Worm (Caenorhabditis elegans) whole organism, young adult: ENCODE measurements around the gene atgp-2.

ENCODE experiments used
- B0336.3 ChIP-seq: fragments of 200-800 bp; sonication (Bioruptor generic); IDR thresholded peaks from 2 replicates; pipeline ENCODE4 v1.3.6; 2022; ENCODE audit warnings: missing genetic modification characterization, missing compliant biosample characterization
- F37B4.10 ChIP-seq: fragments of 200-800 bp; sonication (Bioruptor generic); IDR thresholded peaks from 2 replicates; pipeline ENCODE4 v1.3.6; 2022; ENCODE audit warnings: missing genetic modification characterization, missing compliant biosample characterization
- F52B5.7 ChIP-seq: sonication (generic microtip); optimal IDR thresholded peaks from 2 replicates; lab custom pipeline; 2016; ENCODE audit warnings: mild to moderate bottlenecking, missing genetic modification characterization, missing compliant biosample characterization
- F57A8.1 ChIP-seq: fragments of 200-800 bp; sonication (Bioruptor generic); optimal IDR thresholded peaks from 2 replicates; lab custom pipeline; 2018; ENCODE audit warnings: mild to moderate bottlenecking, missing genetic modification characterization, moderate library complexity, missing compliant biosample characterization
- F57C9.4 ChIP-seq: sonication (generic microtip); optimal IDR thresholded peaks from 2 replicates; lab custom pipeline; 2017; ENCODE audit warnings: mild to moderate bottlenecking, missing genetic modification characterization, missing compliant biosample characterization
- K11D2.4 ChIP-seq: fragments of 200-800 bp; sonication (Bioruptor generic); IDR thresholded peaks from 2 replicates; pipeline ENCODE4 v1.3.6; 2022; ENCODE audit warnings: missing genetic modification reagents, missing genetic modification characterization, missing compliant biosample characterization
- Y56A3A.18 ChIP-seq: fragments of 200-800 bp; sonication (Bioruptor generic); IDR thresholded peaks from 2 replicates; pipeline ENCODE4 v1.3.6; 2022; ENCODE audit warnings: missing genetic modification reagents, missing genetic modification characterization, missing compliant biosample characterization
- Y67H2A.10 ChIP-seq: fragments of 200-800 bp; sonication (Bioruptor generic); conservative IDR thresholded peaks from 2 replicates; pipeline ENCODE4 v1.3.6; 2022; ENCODE audit warnings: missing genetic modification reagents, missing genetic modification characterization, missing compliant biosample characterization
- Y79H2A.3 ChIP-seq: fragments of 200-800 bp; sonication (Bioruptor generic); conservative IDR thresholded peaks from 2 replicates; pipeline ENCODE4 v1.3.6; 2022; ENCODE audit warnings: missing genetic modification reagents, missing genetic modification characterization, missing compliant biosample characterization
- akir-1 ChIP-seq: fragments of 200-800 bp; sonication (Bioruptor generic); optimal IDR thresholded peaks from 2 replicates; lab custom pipeline; 2018; ENCODE audit warnings: mild to moderate bottlenecking, missing genetic modification characterization, moderate library complexity, missing compliant biosample characterization
- aptf-2 ChIP-seq: fragments of 200-800 bp; sonication (Bioruptor generic); conservative IDR thresholded peaks from 2 replicates; pipeline ENCODE4 v1.3.6; 2022; ENCODE audit warnings: missing genetic modification reagents, missing genetic modification characterization, missing compliant biosample characterization
- aptf-3 ChIP-seq: fragments of 200-800 bp; sonication (Bioruptor generic); IDR thresholded peaks from 2 replicates; pipeline ENCODE4 v1.3.6; 2022; ENCODE audit warnings: missing genetic modification characterization, missing compliant biosample characterization
- ccch-3 ChIP-seq: fragments of 200-800 bp; sonication (Bioruptor generic); optimal IDR thresholded peaks from 2 replicates; lab custom pipeline; 2018; ENCODE audit warnings: mild to moderate bottlenecking, missing genetic modification characterization, missing compliant biosample characterization
- cebp-1 ChIP-seq, 2 experiments: fragments of 200-800 bp in 1 of 2; sonication (Bioruptor generic) in 1 of 2; sonication (generic microtip) in 1 of 2; IDR thresholded peaks in 1 of 2; optimal IDR thresholded peaks in 1 of 2; 2 replicates each; pipeline versions ENCODE4 v1.3.6 to Lab custom; 2017 to 2022; ENCODE audit warnings: missing compliant biosample characterization in 2 of 2, missing genetic modification characterization in 2 of 2, mild to moderate bottlenecking in 1 of 2, missing genetic modification reagents in 1 of 2, moderate library complexity in 1 of 2
- cebp-2 ChIP-seq: fragments of 200-800 bp; sonication (Bioruptor generic); IDR thresholded peaks from 2 replicates; pipeline ENCODE4 v1.3.6; 2022; ENCODE audit warnings: missing genetic modification characterization, missing compliant biosample characterization
- ceh-100 ChIP-seq: fragments of 200-800 bp; sonication (Bioruptor generic); IDR thresholded peaks from 2 replicates; pipeline ENCODE4 v1.3.6; 2022; ENCODE audit warnings: missing genetic modification reagents, missing genetic modification characterization, missing compliant biosample characterization
- ceh-27 ChIP-seq: fragments of 200-800 bp; sonication (Bioruptor generic); optimal IDR thresholded peaks from 2 replicates; lab custom pipeline; 2018; ENCODE audit warnings: mild to moderate bottlenecking, missing genetic modification characterization, moderate library complexity, missing compliant biosample characterization
- ceh-40 ChIP-seq: fragments of 200-800 bp; sonication (Bioruptor generic); IDR thresholded peaks from 2 replicates; pipeline ENCODE4 v1.3.6; 2022; ENCODE audit warnings: missing genetic modification characterization, missing compliant biosample characterization
- ceh-91 ChIP-seq: fragments of 200-800 bp; sonication (Bioruptor generic); IDR thresholded peaks from 2 replicates; pipeline ENCODE4 v1.3.6; 2022; ENCODE audit warnings: missing genetic modification reagents, missing genetic modification characterization, missing compliant biosample characterization
- die-1 ChIP-seq: sonication (generic microtip); optimal IDR thresholded peaks from 2 replicates; lab custom pipeline; 2016; ENCODE audit warnings: missing genotype, mild to moderate bottlenecking, missing genetic modification characterization, missing compliant biosample characterization
- dpl-1 ChIP-seq: fragments of 150-350 bp; optimal IDR thresholded peaks from 2 replicates; lab custom pipeline; 2014; ENCODE audit warnings: missing biosample characterization, missing genetic modification reagents, missing genetic modification characterization
- ekl-4 ChIP-seq: fragments of 200-800 bp; sonication (Bioruptor generic); IDR thresholded peaks from 2 replicates; pipeline ENCODE4 v1.3.6; 2022; ENCODE audit warnings: missing genetic modification reagents, missing genetic modification characterization, missing compliant biosample characterization
- fkh-3 ChIP-seq: sonication (generic microtip); optimal IDR thresholded peaks from 2 replicates; lab custom pipeline; 2016; ENCODE audit warnings: mild to moderate bottlenecking, missing genetic modification characterization, missing compliant biosample characterization
- him-1 ChIP-seq: sonication (generic microtip); optimal IDR thresholded peaks from 2 replicates; lab custom pipeline; 2016; ENCODE audit warnings: missing genotype, missing genetic modification reagents, missing genetic modification characterization, missing compliant biosample characterization
- hlh-12 ChIP-seq: sonication (generic microtip); optimal IDR thresholded peaks from 2 replicates; lab custom pipeline; 2016; ENCODE audit warnings: missing genetic modification characterization, missing compliant biosample characterization
- hlh-26 ChIP-seq: fragments of 200-800 bp; sonication (Bioruptor generic); conservative IDR thresholded peaks from 2 replicates; pipeline ENCODE4 v1.3.6; 2022; ENCODE audit warnings: missing genetic modification reagents, missing genetic modification characterization, missing compliant biosample characterization
- hrde-1 ChIP-seq: sonication (generic microtip); optimal IDR thresholded peaks from 2 replicates; lab custom pipeline; 2016; ENCODE audit warnings: missing genetic modification characterization, mild to moderate bottlenecking, missing compliant biosample characterization, moderate library complexity, missing genotype, missing genetic modification reagents, borderline replicate concordance
- let-526 ChIP-seq: fragments of 200-800 bp; sonication (Bioruptor generic); IDR thresholded peaks from 2 replicates; pipeline ENCODE4 v1.3.6; 2022; ENCODE audit warnings: missing genetic modification reagents, missing genetic modification characterization, missing compliant biosample characterization
- lin-40 ChIP-seq: sonication (generic microtip); optimal IDR thresholded peaks from 2 replicates; lab custom pipeline; 2016; ENCODE audit warnings: missing genetic modification characterization, mild to moderate bottlenecking, missing compliant biosample characterization, missing genotype, missing genetic modification reagents
- lsl-1 ChIP-seq: fragments of 200-800 bp; sonication (Bioruptor generic); optimal IDR thresholded peaks from 2 replicates; lab custom pipeline; 2018; ENCODE audit warnings: mild to moderate bottlenecking, missing genetic modification characterization, moderate library complexity, missing compliant biosample characterization
- madf-3 ChIP-seq: fragments of 200-800 bp; sonication (Bioruptor generic); IDR thresholded peaks from 2 replicates; pipeline ENCODE4 v1.3.6; 2022; ENCODE audit warnings: missing genetic modification reagents, missing genetic modification characterization, missing compliant biosample characterization
- madf-8 ChIP-seq: fragments of 200-800 bp; sonication (Bioruptor generic); conservative IDR thresholded peaks from 2 replicates; pipeline ENCODE4 v1.3.6; 2022; ENCODE audit warnings: missing genetic modification reagents, missing genetic modification characterization, missing compliant biosample characterization
- mcd-1 ChIP-seq: fragments of 200-800 bp; sonication (Bioruptor generic); IDR thresholded peaks from 2 replicates; pipeline ENCODE4 v1.3.6; 2022; ENCODE audit warnings: missing genetic modification reagents, missing genetic modification characterization, missing compliant biosample characterization
- mes-4 ChIP-seq: sonication (generic microtip); optimal IDR thresholded peaks from 2 replicates; lab custom pipeline; 2016; ENCODE audit warnings: missing genotype, missing genetic modification characterization, missing compliant biosample characterization
- nfya-1 ChIP-seq: sonication (generic microtip); optimal IDR thresholded peaks from 2 replicates; lab custom pipeline; 2017; ENCODE audit warnings: antibody characterized with exemption, missing compliant biosample characterization, missing genetic modification characterization, borderline replicate concordance; ENCODE audit not compliant: insufficient read depth
- nhr-27 ChIP-seq: fragments of 200-800 bp; sonication (Bioruptor generic); optimal IDR thresholded peaks from 2 replicates; lab custom pipeline; 2018; ENCODE audit warnings: mild to moderate bottlenecking, missing genetic modification characterization, moderate library complexity, missing compliant biosample characterization
- nhr-80 ChIP-seq: sonication (generic microtip); optimal IDR thresholded peaks from 2 replicates; lab custom pipeline; 2016; ENCODE audit warnings: missing genetic modification characterization, missing compliant biosample characterization
- repo-1 ChIP-seq: sonication (generic microtip); optimal IDR thresholded peaks from 2 replicates; lab custom pipeline; 2017; ENCODE audit warnings: mild to moderate bottlenecking, missing genetic modification characterization, missing compliant biosample characterization
- sdz-38 ChIP-seq: sonication (generic microtip); optimal IDR thresholded peaks from 2 replicates; lab custom pipeline; 2016; ENCODE audit warnings: missing genotype, missing genetic modification characterization, missing compliant biosample characterization
- snpc-3.4 ChIP-seq: sonication (generic microtip); optimal IDR thresholded peaks from 2 replicates; lab custom pipeline; 2017; ENCODE audit warnings: missing genetic modification characterization, mild to moderate bottlenecking, missing compliant biosample characterization, antibody characterized with exemption, moderate library complexity, missing genotype, missing genetic modification reagents
- snpc-4 ChIP-seq, 5 experiments: fragments of 150-350 bp in 1 of 5; sonication (generic microtip) in 4 of 5; optimal IDR thresholded peaks; 2 replicates each; lab custom pipeline; 2014 to 2018; ENCODE audit warnings: missing genetic modification characterization in 5 of 5, missing biosample characterization in 3 of 5, antibody characterized with exemption in 2 of 5, mild to moderate bottlenecking in 2 of 5, missing compliant biosample characterization in 2 of 5, missing genotype in 2 of 5, moderate library complexity in 2 of 5, missing genetic modification reagents in 1 of 5
- somi-1 ChIP-seq: fragments of 200-800 bp; sonication (Bioruptor generic); optimal IDR thresholded peaks from 2 replicates; lab custom pipeline; 2018; ENCODE audit warnings: mild to moderate bottlenecking, missing genetic modification characterization, missing compliant biosample characterization
- tbx-9 ChIP-seq: sonication (generic microtip); optimal IDR thresholded peaks from 2 replicates; lab custom pipeline; 2016; ENCODE audit warnings: borderline replicate concordance, missing genetic modification characterization, inconsistent platforms, missing compliant biosample characterization
- unc-62 ChIP-seq: fragments of 150-350 bp; optimal IDR thresholded peaks from 2 replicates; lab custom pipeline; 2014; ENCODE audit warnings: missing biosample characterization, missing genetic modification reagents, missing genetic modification characterization
- xnd-1 ChIP-seq: sonication (generic microtip); optimal IDR thresholded peaks from 2 replicates; lab custom pipeline; 2016; ENCODE audit warnings: missing genotype, missing genetic modification reagents, missing genetic modification characterization, missing compliant biosample characterization
- zfh-2 ChIP-seq: fragments of 200-800 bp; sonication (Bioruptor generic); conservative IDR thresholded peaks from 2 replicates; pipeline ENCODE4 v1.3.6; 2022; ENCODE audit warnings: missing genetic modification reagents, missing genetic modification characterization, missing compliant biosample characterization
- ztf-22 ChIP-seq: fragments of 200-800 bp; sonication (Bioruptor generic); optimal IDR thresholded peaks from 2 replicates; lab custom pipeline; 2018; ENCODE audit warnings: mild to moderate bottlenecking, missing genetic modification characterization, moderate library complexity, missing compliant biosample characterization
- ztf-25 ChIP-seq: fragments of 200-800 bp; sonication (Bioruptor generic); IDR thresholded peaks from 2 replicates; pipeline ENCODE4 v1.3.6; 2022; ENCODE audit warnings: missing genetic modification reagents, missing genetic modification characterization, missing compliant biosample characterization

atgp-2 gene

ce11 chrII:14635179-14635578 is 8.7 kb downstream of the atgp-2 start (continued):
- no peak for TF ChIP-seq ceh-100 (GFP tag; lab: Robert Waterston, UW)
- no peak for TF ChIP-seq snpc-3.4 (tag; lab: Kevin White, UChicago)
- TF ChIP-seq dpl-1 (GFP tag; lab: Kevin White, UChicago), result no peak
- TF ChIP-seq F57A8.1, result no peak
- TF ChIP-seq ccch-3 (GFP tag; lab: Kevin White, UChicago), result no peak
- no peak for TF ChIP-seq B0336.3 (GFP tag; lab: Robert Waterston, UW)
- TF ChIP-seq madf-8, result no peak
- no peak for TF ChIP-seq akir-1
- no peak for TF ChIP-seq sdz-38
- no peak for TF ChIP-seq F57C9.4 (tag; lab: Kevin White, UChicago)
- no peak for TF ChIP-seq lin-40 (tag; lab: Kevin White, UChicago)
- TF ChIP-seq die-1 (tag; lab: Kevin White, UChicago), result peak; percentile 66
- no peak for TF ChIP-seq somi-1 (GFP tag; lab: Kevin White, UChicago)
- TF ChIP-seq repo-1 (tag; lab: Kevin White, UChicago), result no peak
- no peak for TF ChIP-seq fkh-3 (tag; lab: Kevin White, UChicago)
- no peak for TF ChIP-seq aptf-3 (GFP tag; lab: Robert Waterston, UW)
- TF ChIP-seq zfh-2 (GFP tag; lab: Robert Waterston, UW), result 0 out of 2 replicates have a peak, but pooled peaks have one; percentile 38
- TF ChIP-seq ztf-22 (GFP tag; lab: Kevin White, UChicago), result no peak
- no peak for TF ChIP-seq hlh-26 (GFP tag; lab: Robert Waterston, UW)
- no peak for TF ChIP-seq F37B4.10 (GFP tag; lab: Robert Waterston, UW)
- TF ChIP-seq xnd-1, result no peak
- TF ChIP-seq him-1 (tag; lab: Kevin White, UChicago), result peak; percentile 56
- no peak for TF ChIP-seq nhr-27 (tag; lab: Kevin White, UChicago)
- no peak for TF ChIP-seq ekl-4
- no peak for TF ChIP-seq ceh-40 (GFP tag; lab: Robert Waterston, UW)
- peak; percentile 68; the same call in 1 of the 2 replicates for TF ChIP-seq ztf-25 (GFP tag; lab: Robert Waterston, UW)
- TF ChIP-seq hlh-12, result no peak
- TF ChIP-seq ceh-27 (GFP tag; lab: Kevin White, UChicago), result peak; percentile 20
- TF ChIP-seq unc-62 (GFP tag; lab: Kevin White, UChicago), result no peak
- no peak for TF ChIP-seq F52B5.7 (tag; lab: Kevin White, UChicago)
- 0 out of 2 replicates have a peak, but pooled peaks have one; percentile 22 for TF ChIP-seq K11D2.4 (GFP tag; lab: Robert Waterston, UW)
- no peak for TF ChIP-seq tbx-9 (tag; lab: Kevin White, UChicago)
- no peak for TF ChIP-seq nhr-80
- no peak for TF ChIP-seq lsl-1 (GFP tag; lab: Kevin White, UChicago)
- no peak for TF ChIP-seq cebp-1 (GFP tag; IDR thresholded peaks at IDR 0.05; lab: Robert Waterston, UW)
- no peak for TF ChIP-seq cebp-1 (tag; optimal IDR thresholded peaks at IDR 0.05; lab: Kevin White, UChicago)
- no peak for TF ChIP-seq Y67H2A.10 (GFP tag; lab: Robert Waterston, UW)
- TF ChIP-seq Y56A3A.18, result 0 out of 2 replicates have a peak, but pooled peaks have one; percentile 41
- TF ChIP-seq snpc-4 (GFP tag; optimal IDR thresholded peaks at IDR 0.05; lab: Kevin White, UChicago), result no peak
- TF ChIP-seq snpc-4 (tag; optimal IDR thresholded peaks at IDR 0.05; lab: Kevin White, UChicago), result peak in 3 of 4 experiments; percentile 41 to 78 (median 54)
- no peak for TF ChIP-seq Y79H2A.3 (GFP tag; lab: Robert Waterston, UW)
- TF ChIP-seq hrde-1 (tag; lab: Kevin White, UChicago), result no peak
- TF ChIP-seq aptf-2 (GFP tag; lab: Robert Waterston, UW), result no peak
- peak; percentile 19; the same call in 1 of the 2 replicates for TF ChIP-seq ceh-91 (GFP tag; lab: Robert Waterston, UW)
- no peak for TF ChIP-seq madf-3 (GFP tag; lab: Robert Waterston, UW)
- TF ChIP-seq cebp-2, result no peak
- TF ChIP-seq mes-4, result no peak
- TF ChIP-seq mcd-1, result peak; percentile 54
- no peak for TF ChIP-seq nfya-1 (tag; lab: Kevin White, UChicago)
- TF ChIP-seq let-526 (GFP tag; lab: Robert Waterston, UW), result no peak
